Worm (Caenorhabditis elegans) whole organism, young adult: ENCODE results near the gene wht-6.

Experiments used
- B0261.1 ChIP-seq: sonication (generic microtip); optimal IDR thresholded peaks from 2 replicates; lab custom pipeline; 2016; ENCODE audit warnings: mild to moderate bottlenecking, missing genetic modification characterization, moderate library complexity, missing compliant biosample characterization
- B0336.3 ChIP-seq: fragments of 200-800 bp; sonication (Bioruptor generic); IDR thresholded peaks from 2 replicates; pipeline ENCODE4 v1.3.6; 2022; ENCODE audit warnings: missing genetic modification characterization, missing compliant biosample characterization
- C17E4.6 ChIP-seq: fragments of 200-800 bp; sonication (Bioruptor generic); IDR thresholded peaks from 2 replicates; pipeline ENCODE4 v1.3.6; 2022; ENCODE audit warnings: missing genetic modification reagents, missing genetic modification characterization, missing compliant biosample characterization
- D2030.7 ChIP-seq: fragments of 200-800 bp; sonication (Bioruptor generic); IDR thresholded peaks from 2 replicates; pipeline ENCODE4 v1.3.6; 2022; ENCODE audit warnings: missing genetic modification reagents, missing genetic modification characterization, missing compliant biosample characterization
- F33H1.4 ChIP-seq: fragments of 200-800 bp; sonication (Bioruptor generic); IDR thresholded peaks from 2 replicates; pipeline ENCODE4 v1.3.6; 2022; ENCODE audit warnings: missing genetic modification reagents, missing genetic modification characterization, missing compliant biosample characterization
- F39B2.1 ChIP-seq: fragments of 200-800 bp; sonication (Bioruptor generic); IDR thresholded peaks from 2 replicates; pipeline ENCODE4 v1.3.6; 2022; ENCODE audit warnings: missing genetic modification reagents, missing genetic modification characterization, missing compliant biosample characterization
- F52B5.7 ChIP-seq: sonication (generic microtip); optimal IDR thresholded peaks from 2 replicates; lab custom pipeline; 2016; ENCODE audit warnings: mild to moderate bottlenecking, missing genetic modification characterization, missing compliant biosample characterization
- F55B11.4 ChIP-seq: sonication (generic microtip); optimal IDR thresholded peaks from 2 replicates; lab custom pipeline; 2016; ENCODE audit warnings: missing compliant biosample characterization, missing genetic modification characterization, borderline replicate concordance; ENCODE audit not compliant: insufficient read depth
- Y53F4B.3 ChIP-seq: fragments of 200-800 bp; sonication (Bioruptor generic); IDR thresholded peaks from 2 replicates; pipeline ENCODE4 v1.3.6; 2022; ENCODE audit warnings: missing genetic modification reagents, missing genetic modification characterization, missing compliant biosample characterization
- Y53G8AR.9 ChIP-seq: fragments of 200-800 bp; sonication (Bioruptor generic); conservative IDR thresholded peaks from 2 replicates; pipeline ENCODE4 v1.3.6; 2022; ENCODE audit warnings: missing genetic modification reagents, missing genetic modification characterization, missing compliant biosample characterization
- Y56A3A.18 ChIP-seq: fragments of 200-800 bp; sonication (Bioruptor generic); IDR thresholded peaks from 2 replicates; pipeline ENCODE4 v1.3.6; 2022; ENCODE audit warnings: missing genetic modification reagents, missing genetic modification characterization, missing compliant biosample characterization
- ama-1 ChIP-seq, 3 experiments: fragments of 150-350 bp in 1 of 3; sonication (generic microtip) in 2 of 3; optimal IDR thresholded peaks; 2 replicates each; lab custom pipeline; 2014 to 2018; ENCODE audit warnings: missing biosample characterization in 2 of 3, missing genetic modification characterization in 2 of 3, missing genetic modification reagents in 2 of 3
- aptf-3 ChIP-seq: fragments of 200-800 bp; sonication (Bioruptor generic); IDR thresholded peaks from 2 replicates; pipeline ENCODE4 v1.3.6; 2022; ENCODE audit warnings: missing genetic modification characterization, missing compliant biosample characterization
- athp-1 ChIP-seq: sonication (generic microtip); optimal IDR thresholded peaks from 2 replicates; lab custom pipeline; 2017; ENCODE audit warnings: mild to moderate bottlenecking, missing genetic modification characterization, missing compliant biosample characterization
- attf-3 ChIP-seq: fragments of 200-800 bp; sonication (Bioruptor generic); conservative IDR thresholded peaks from 2 replicates; pipeline ENCODE4 v1.3.6; 2022; ENCODE audit warnings: missing genetic modification reagents, missing genetic modification characterization, missing compliant biosample characterization
- bed-2 ChIP-seq: fragments of 200-800 bp; sonication (Bioruptor generic); IDR thresholded peaks from 2 replicates; pipeline ENCODE4 v1.3.6; 2022; ENCODE audit warnings: missing genetic modification reagents, missing genetic modification characterization, missing compliant biosample characterization
- cebp-1 ChIP-seq, 2 experiments: fragments of 200-800 bp in 1 of 2; sonication (Bioruptor generic) in 1 of 2; sonication (generic microtip) in 1 of 2; IDR thresholded peaks in 1 of 2; optimal IDR thresholded peaks in 1 of 2; 2 replicates each; pipeline versions ENCODE4 v1.3.6 to Lab custom; 2017 to 2022; ENCODE audit warnings: missing compliant biosample characterization in 2 of 2, missing genetic modification characterization in 2 of 2, mild to moderate bottlenecking in 1 of 2, missing genetic modification reagents in 1 of 2, moderate library complexity in 1 of 2
- cebp-2 ChIP-seq: fragments of 200-800 bp; sonication (Bioruptor generic); IDR thresholded peaks from 2 replicates; pipeline ENCODE4 v1.3.6; 2022; ENCODE audit warnings: missing genetic modification characterization, missing compliant biosample characterization
- ceh-40 ChIP-seq: fragments of 200-800 bp; sonication (Bioruptor generic); IDR thresholded peaks from 2 replicates; pipeline ENCODE4 v1.3.6; 2022; ENCODE audit warnings: missing genetic modification characterization, missing compliant biosample characterization
- efl-1 ChIP-seq: fragments of 150-350 bp; optimal IDR thresholded peaks from 2 replicates; lab custom pipeline; 2014; ENCODE audit warnings: missing biosample characterization, missing genetic modification reagents, missing genetic modification characterization
- egl-18 ChIP-seq: fragments of 200-800 bp; sonication (Bioruptor generic); IDR thresholded peaks from 2 replicates; pipeline ENCODE4 v1.3.6; 2022; ENCODE audit warnings: missing genetic modification reagents, missing genetic modification characterization, missing compliant biosample characterization
- ekl-4 ChIP-seq: fragments of 200-800 bp; sonication (Bioruptor generic); IDR thresholded peaks from 2 replicates; pipeline ENCODE4 v1.3.6; 2022; ENCODE audit warnings: missing genetic modification reagents, missing genetic modification characterization, missing compliant biosample characterization
- fkh-3 ChIP-seq: sonication (generic microtip); optimal IDR thresholded peaks from 2 replicates; lab custom pipeline; 2016; ENCODE audit warnings: mild to moderate bottlenecking, missing genetic modification characterization, missing compliant biosample characterization
- gei-17 ChIP-seq: fragments of 200-800 bp; sonication (Bioruptor generic); optimal IDR thresholded peaks from 2 replicates; lab custom pipeline; 2018; ENCODE audit warnings: mild to moderate bottlenecking, missing genetic modification characterization, missing compliant biosample characterization
- hlh-12 ChIP-seq: sonication (generic microtip); optimal IDR thresholded peaks from 2 replicates; lab custom pipeline; 2016; ENCODE audit warnings: missing genetic modification characterization, missing compliant biosample characterization
- hmg-20 ChIP-seq: fragments of 200-800 bp; sonication (Bioruptor generic); IDR thresholded peaks from 2 replicates; pipeline ENCODE4 v1.3.6; 2022; ENCODE audit warnings: missing genetic modification reagents, missing genetic modification characterization, missing compliant biosample characterization
- hsf-1 ChIP-seq: fragments of 200-800 bp; sonication (Bioruptor generic); IDR thresholded peaks from 2 replicates; pipeline ENCODE4 v1.3.6; 2022; ENCODE audit warnings: missing genetic modification reagents, missing genetic modification characterization, missing compliant biosample characterization
- lin-35 ChIP-seq, 3 experiments: fragments of 150-350 bp in 2 of 3; sonication (generic microtip) in 1 of 3; optimal IDR thresholded peaks; 2 replicates each; lab custom pipeline; 2014 to 2018; ENCODE audit warnings: missing biosample characterization in 3 of 3, missing genetic modification characterization in 3 of 3, missing genetic modification reagents in 3 of 3
- lin-40 ChIP-seq: sonication (generic microtip); optimal IDR thresholded peaks from 2 replicates; lab custom pipeline; 2016; ENCODE audit warnings: missing genetic modification characterization, mild to moderate bottlenecking, missing compliant biosample characterization, missing genotype, missing genetic modification reagents
- mcd-1 ChIP-seq: fragments of 200-800 bp; sonication (Bioruptor generic); IDR thresholded peaks from 2 replicates; pipeline ENCODE4 v1.3.6; 2022; ENCODE audit warnings: missing genetic modification reagents, missing genetic modification characterization, missing compliant biosample characterization
- mxl-1 ChIP-seq: sonication (generic microtip); optimal IDR thresholded peaks from 2 replicates; lab custom pipeline; 2016; ENCODE audit warnings: missing genetic modification characterization, missing compliant biosample characterization
- nfya-2 ChIP-seq: fragments of 200-800 bp; sonication (Bioruptor generic); IDR thresholded peaks from 2 replicates; pipeline ENCODE4 v1.3.6; 2022; ENCODE audit warnings: missing genetic modification reagents, missing genetic modification characterization, missing compliant biosample characterization
- nhr-90 ChIP-seq: sonication (generic microtip); optimal IDR thresholded peaks from 2 replicates; lab custom pipeline; 2016; ENCODE audit warnings: missing genotype, mild to moderate bottlenecking, missing genetic modification characterization, missing compliant biosample characterization
- rcor-1 ChIP-seq: fragments of 200-800 bp; sonication (Bioruptor generic); IDR thresholded peaks from 2 replicates; pipeline ENCODE4 v1.3.6; 2022; ENCODE audit warnings: missing genetic modification reagents, missing genetic modification characterization, missing compliant biosample characterization
- repo-1 ChIP-seq: sonication (generic microtip); optimal IDR thresholded peaks from 2 replicates; lab custom pipeline; 2017; ENCODE audit warnings: mild to moderate bottlenecking, missing genetic modification characterization, missing compliant biosample characterization
- snpc-3.4 ChIP-seq: sonication (generic microtip); optimal IDR thresholded peaks from 2 replicates; lab custom pipeline; 2017; ENCODE audit warnings: missing genetic modification characterization, mild to moderate bottlenecking, missing compliant biosample characterization, antibody characterized with exemption, moderate library complexity, missing genotype, missing genetic modification reagents
- somi-1 ChIP-seq: fragments of 200-800 bp; sonication (Bioruptor generic); optimal IDR thresholded peaks from 2 replicates; lab custom pipeline; 2018; ENCODE audit warnings: mild to moderate bottlenecking, missing genetic modification characterization, missing compliant biosample characterization
- sptf-2 ChIP-seq: fragments of 200-800 bp; sonication (Bioruptor generic); optimal IDR thresholded peaks from 2 replicates; lab custom pipeline; 2018; ENCODE audit warnings: mild to moderate bottlenecking, missing genetic modification characterization, missing compliant biosample characterization
- tbp1 ChIP-seq: fragments of 200-800 bp; sonication (Bioruptor generic); optimal IDR thresholded peaks from 2 replicates; lab custom pipeline; 2018; ENCODE audit warnings: mild to moderate bottlenecking, missing genetic modification characterization, missing compliant biosample characterization
- unc-130 ChIP-seq: sonication (generic microtip); optimal IDR thresholded peaks from 2 replicates; lab custom pipeline; 2016; ENCODE audit warnings: missing genetic modification reagents, missing genetic modification characterization, missing compliant biosample characterization
- xnd-1 ChIP-seq: sonication (generic microtip); optimal IDR thresholded peaks from 2 replicates; lab custom pipeline; 2016; ENCODE audit warnings: missing genotype, missing genetic modification reagents, missing genetic modification characterization, missing compliant biosample characterization
- zim-3 ChIP-seq: sonication (generic microtip); optimal IDR thresholded peaks from 2 replicates; lab custom pipeline; 2017; ENCODE audit warnings: mild to moderate bottlenecking, missing genetic modification characterization, moderate library complexity, missing compliant biosample characterization
- ztf-18 ChIP-seq: sonication (generic microtip); optimal IDR thresholded peaks from 2 replicates; lab custom pipeline; 2016; ENCODE audit warnings: missing genotype, mild to moderate bottlenecking, missing genetic modification characterization, missing compliant biosample characterization
- ztf-26 ChIP-seq: sonication (generic microtip); optimal IDR thresholded peaks from 2 replicates; lab custom pipeline; 2017; ENCODE audit warnings: missing genetic modification characterization, missing compliant biosample characterization
- ztf-3 ChIP-seq: fragments of 200-800 bp; sonication (Bioruptor generic); optimal IDR thresholded peaks from 2 replicates; lab custom pipeline; 2018; ENCODE audit warnings: mild to moderate bottlenecking, missing genetic modification characterization, missing compliant biosample characterization

wht-6 gene

ce11 chrIII:6432939-6433338, 38.6 kb upstream of the wht-6 start, which contains the start of gene vps-16:
Gene vps-16 (plus strand): TSS chrIII:6433239.
- TF ChIP-seq cebp-1 (GFP tag; IDR thresholded peaks at IDR 0.05; lab: Robert Waterston, UW) = no peak
- TF ChIP-seq cebp-1 (tag; optimal IDR thresholded peaks at IDR 0.05; lab: Kevin White, UChicago) = peak; percentile 15
- 0 out of 2 replicates have a peak, but pooled peaks have one; percentile 41 for TF ChIP-seq ekl-4
- no peak for TF ChIP-seq egl-18
- TF ChIP-seq F33H1.4 (GFP tag; lab: Robert Waterston, UW) = no peak

- TF ChIP-seq F39B2.1 (GFP tag; lab: Robert Waterston, UW) (no peak), athp-1 (tag; lab: Kevin White, UChicago) (no peak), zim-3 (tag; lab: Kevin White, UChicago) (no peak), Y53F4B.3 (GFP tag; lab: Robert Waterston, UW) (no peak), ztf-26 (tag; lab: Kevin White, UChicago) (no peak), xnd-1 (no peak), rcor-1 (GFP tag; lab: Robert Waterston, UW) (no peak), repo-1 (no peak), aptf-3 (no peak), nfya-2 (GFP tag; lab: Robert Waterston, UW) (no peak), sptf-2 (GFP tag; lab: Kevin White, UChicago) (no peak)
These were observed 35.2 kb upstream of the wht-6 start, which contains the start of gene C05D11.1 for ce11 chrIII:6436308-6436707. Gene C05D11.1 (plus strand): TSS chrIII:6436608.

- TF ChIP-seq B0261.1 (no peak), rcor-1 (GFP tag; lab: Robert Waterston, UW) (no peak; the same call in 1 of the 2 replicates), mxl-1 (tag; lab: Kevin White, UChicago) (no peak), lin-35 (GFP tag; optimal IDR thresholded peaks at IDR 0.05; lab: Kevin White, UChicago) (no peak), mcd-1 (GFP tag; lab: Robert Waterston, UW) (no peak), ztf-3 (GFP tag; lab: Kevin White, UChicago) (no peak), fkh-3 (tag; lab: Kevin White, UChicago) (no peak), somi-1 (GFP tag; lab: Kevin White, UChicago) (no peak), snpc-3.4 (peak; percentile 55), efl-1 (GFP tag; lab: Kevin White, UChicago) (no peak), lin-40 (tag; lab: Kevin White, UChicago) (no peak), nhr-90 (no peak), Y53G8AR.9 (GFP tag; lab: Robert Waterston, UW) (peak; percentile 41; the same call in 1 of the 2 replicates), ama-1 (optimal IDR thresholded peaks at IDR 0.05; lab: Kevin White, UChicago) (no peak), ama-1 (GFP tag; optimal IDR thresholded peaks at IDR 0.05; lab: Kevin White, UChicago) (no peak), nfya-2 (GFP tag; lab: Robert Waterston, UW) (no peak), C17E4.6 (GFP tag; lab: Robert Waterston, UW) (0 out of 2 replicates have a peak, but pooled peaks have one; percentile 46), cebp-2 (GFP tag; lab: Robert Waterston, UW) (no peak), D2030.7 (GFP tag; lab: Robert Waterston, UW) (peak; percentile 43; the same call in 1 of the 2 replicates), F55B11.4 (tag; lab: Kevin White, UChicago) (no peak), hsf-1 (GFP tag; lab: Robert Waterston, UW) (0 out of 2 replicates have a peak, but pooled peaks have one; percentile 52), bed-2 (GFP tag; lab: Robert Waterston, UW) (no peak), gei-17 (GFP tag; lab: Kevin White, UChicago) (no peak), F52B5.7 (tag; lab: Kevin White, UChicago) (no peak), unc-130 (GFP tag; lab: Kevin White, UChicago) (peak; percentile 41), hlh-12 (tag; lab: Kevin White, UChicago) (no peak), athp-1 (tag; lab: Kevin White, UChicago) (no peak), Y56A3A.18 (GFP tag; lab: Robert Waterston, UW) (peak; percentile 14; the same call in 1 of the 2 replicates), ceh-40 (no peak), hmg-20 (no peak), tbp1 (GFP tag; lab: Kevin White, UChicago) (no peak), B0336.3 (GFP tag; lab: Robert Waterston, UW) (0 out of 2 replicates have a peak, but pooled peaks have one; percentile 29), attf-3 (GFP tag; lab: Robert Waterston, UW) (no peak), ztf-18 (tag; lab: Kevin White, UChicago) (no peak)
These were observed 31.7 kb upstream of the wht-6 start for ce11 chrIII:6439854-6440253.
